Worm (Caenorhabditis elegans): ENCODE results near the gene chil-19.

ce11 chrII:9411497-9411896 lies 42.7 kb downstream of the chil-19 start, which contains the start of gene M176.9:
- TF ChIP-seq ceh-19 (GFP tag; optimal IDR thresholded peaks at IDR 0.05), result no peak
- no peak for TF ChIP-seq zip-5 (tag; optimal IDR thresholded peaks at IDR 0.05)
- no peak for TF ChIP-seq madf-2 (tag; optimal IDR thresholded peaks at IDR 0.05)
- TF ChIP-seq nhr-232 (tag; optimal IDR thresholded peaks at IDR 0.05), result no peak
- TF ChIP-seq nfya-1 (tag; optimal IDR thresholded peaks at IDR 0.05), result no peak
- TF ChIP-seq F13H6.1 (tag; optimal IDR thresholded peaks at IDR 0.05), result no peak
- no peak for TF ChIP-seq fkh-10 (GFP tag; optimal IDR thresholded peaks at IDR 0.05)
- TF ChIP-seq pha-4 (tag; optimal IDR thresholded peaks at IDR 0.05), result no peak
- no peak for TF ChIP-seq pag-3 (tag; optimal IDR thresholded peaks at IDR 0.05; ENCODE audit: borderline replicate concordance)

Data from whole organism, late embryonic.